Fruit fly (Drosophila melanogaster): Measurements from ENCODE around the gene Adgf-A.

DNA sequence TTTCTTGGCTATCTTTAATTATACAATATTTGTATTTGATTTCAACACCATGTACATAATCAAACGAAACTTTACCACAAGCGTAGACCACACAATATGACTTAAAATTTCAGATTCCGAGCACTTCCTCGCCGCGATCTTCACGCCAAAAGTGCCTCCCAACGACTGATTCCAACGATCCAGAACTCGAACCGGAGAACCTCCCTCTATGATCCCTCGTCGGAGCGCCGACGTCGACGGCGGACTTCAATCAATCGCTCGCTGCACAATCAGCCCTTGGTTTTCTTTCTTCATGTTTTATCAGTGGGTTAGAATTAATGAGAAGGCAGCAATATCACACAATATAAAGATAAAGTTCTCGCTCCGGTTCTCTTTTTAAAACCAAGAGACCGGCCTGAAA, at the start of gene Adgf-A, which contains the start of gene Adgf-A2:
- TF ChIP-seq h (optimal IDR thresholded peaks at IDR 0.05) (no peak), insv (optimal IDR thresholded peaks at IDR 0.05) (no peak), Sin3A (optimal IDR thresholded peaks at IDR 0.05) (no peak), psq (optimal IDR thresholded peaks at IDR 0.05) (no peak), ttk (optimal IDR thresholded peaks at IDR 0.05) (no peak), Myc (optimal IDR thresholded peaks at IDR 0.05) (no peak)

All from Kc167 (cell line).